Worm (Caenorhabditis elegans) whole organism, late embryonic: ENCODE results near the gene F36H1.11.

Experiments used
- ahr-1 ChIP-seq: sonication (generic microtip); optimal IDR thresholded peaks from 2 replicates; lab custom pipeline; 2016; ENCODE audit warnings: missing genetic modification characterization, missing compliant biosample characterization
- dve-1 ChIP-seq: sonication (generic microtip); optimal IDR thresholded peaks from 2 replicates; lab custom pipeline; 2017; ENCODE audit warnings: antibody characterized with exemption, mild to moderate bottlenecking, missing genetic modification characterization, missing compliant biosample characterization
- elt-2 ChIP-seq: sonication (generic microtip); optimal IDR thresholded peaks from 2 replicates; lab custom pipeline; 2016; ENCODE audit warnings: missing genetic modification reagents, missing genetic modification characterization, missing compliant biosample characterization
- fkh-10 ChIP-seq: fragments of 150-350 bp; optimal IDR thresholded peaks from 2 replicates; lab custom pipeline; 2014; ENCODE audit warnings: missing biosample characterization, missing genetic modification reagents, missing genetic modification characterization
- sdc-2 ChIP-seq: sonication (generic microtip); optimal IDR thresholded peaks from 2 replicates; lab custom pipeline; 2016; ENCODE audit warnings: missing genotype, missing genetic modification characterization, missing compliant biosample characterization
- unc-42 ChIP-seq: sonication (generic microtip); optimal IDR thresholded peaks from 2 replicates; lab custom pipeline; 2016; ENCODE audit warnings: missing genotype, missing genetic modification characterization, missing compliant biosample characterization
- unc-55 ChIP-seq: sonication (generic microtip); optimal IDR thresholded peaks from 2 replicates; lab custom pipeline; 2017; ENCODE audit warnings: missing biosample characterization, missing genetic modification reagents, missing genetic modification characterization

Gene F36H1.11

DNA sequence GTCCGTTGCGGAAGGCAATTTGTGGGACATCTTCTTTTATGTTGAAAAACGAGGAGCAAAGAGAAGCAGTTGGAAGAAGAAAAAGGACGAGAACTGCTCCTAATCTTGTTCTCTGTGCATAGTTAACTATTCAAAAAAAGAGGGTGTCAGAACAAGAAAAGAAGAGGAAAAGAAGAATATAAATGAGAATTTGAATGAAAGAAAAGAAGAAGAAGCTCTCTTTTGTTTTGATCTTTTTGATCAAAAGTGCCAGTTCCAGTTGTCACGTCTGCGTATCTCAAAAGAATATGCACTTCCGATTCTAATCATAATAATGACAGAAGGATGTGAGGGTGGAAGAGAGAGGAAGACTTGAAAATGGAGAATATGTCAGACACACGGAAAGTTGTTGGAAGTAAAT, 46.0 kb downstream of the F36H1.11 start, which contains the start of gene M7.8:
M7.8 (minus strand) TSS at position 112 of the 400 bp plus-strand sequence.
- peak; percentile 32 for TF ChIP-seq unc-55 (GFP tag; lab: Kevin White, UChicago)
- TF ChIP-seq unc-42 (tag; lab: Kevin White, UChicago), result peak; percentile 41
- TF ChIP-seq dve-1, result no peak

DNA sequence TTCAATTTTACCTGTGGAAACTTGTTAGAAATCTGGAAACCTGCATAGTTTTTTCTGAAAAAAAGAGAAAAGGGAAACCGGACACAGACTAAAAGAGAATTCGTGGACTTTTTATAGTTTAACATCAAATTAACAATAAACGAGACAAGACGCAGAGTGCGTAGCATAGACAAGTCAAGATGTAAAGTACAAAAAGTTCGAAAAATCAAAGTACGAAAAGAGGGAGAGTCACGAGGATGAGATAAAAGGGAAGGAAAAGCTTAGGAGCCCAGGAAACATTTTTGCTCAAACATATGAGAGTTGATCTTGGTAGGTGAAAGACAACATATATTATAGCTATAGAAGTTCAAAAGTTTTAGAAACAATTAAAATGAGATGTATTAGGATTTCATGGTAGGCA, 48.8 kb downstream of the F36H1.11 start, which contains the start of gene M7.12:
M7.12 (minus strand) TSS at position 188 of the 400 bp plus-strand sequence.
- TF ChIP-seq sdc-2 (tag; lab: Kevin White, UChicago) (no peak), unc-42 (tag; lab: Kevin White, UChicago) (no peak), fkh-10 (GFP tag; lab: Kevin White, UChicago) (no peak), elt-2 (tag; lab: Kevin White, UChicago) (no peak), ahr-1 (tag; lab: Kevin White, UChicago) (no peak)
